Fruit fly (Drosophila melanogaster): ENCODE measurements around the gene eIF3f1.

eIF3f1 gene

DNA sequence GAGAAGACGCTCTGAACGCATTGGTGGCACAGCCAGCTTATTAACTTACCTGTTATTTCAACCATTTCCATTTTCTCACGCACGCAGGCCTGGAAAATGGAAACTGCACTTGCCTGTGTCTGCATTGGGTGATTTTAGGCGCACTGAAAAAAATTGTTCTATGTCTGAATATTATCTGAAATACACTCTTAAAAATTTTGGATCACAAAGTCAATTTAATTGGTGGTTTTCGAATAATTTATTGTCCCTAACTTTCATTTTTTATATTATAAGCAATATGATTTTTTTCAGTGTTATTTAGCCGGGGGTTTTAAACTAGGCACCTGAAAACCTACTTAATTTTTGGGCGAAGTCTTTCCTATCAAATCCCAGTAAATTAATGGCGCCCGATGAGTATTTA lies 50.9 kb downstream of the eIF3f1 start (continued):
- TF ChIP-seq hbn (GFP tag; IDR thresholded peaks at IDR 0.05; ENCODE audit: partially characterized antibody) (no peak), CG4360 (GFP tag; IDR thresholded peaks at IDR 0.05) (0 out of 2 replicates have a peak, but pooled peaks have one; percentile 41), Side (GFP tag; optimal IDR thresholded peaks at IDR 0.05) (peak; percentile 73), CG1529 (GFP tag; optimal IDR thresholded peaks at IDR 0.05) (peak; percentile 48), Hmr (GFP tag; optimal IDR thresholded peaks at IDR 0.05) (peak; percentile 48), CG6854 (GFP tag; optimal IDR thresholded peaks at IDR 0.05) (peak; percentile 49), CG6689 (GFP tag; IDR thresholded peaks at IDR 0.05) (peak; percentile 90), Dip2 (GFP tag; IDR thresholded peaks at IDR 0.05) (no peak), CG30431 (GFP tag; optimal IDR thresholded peaks at IDR 0.05) (peak; percentile 11), seq (GFP tag; IDR thresholded peaks at IDR 0.05) (peak; percentile 60), esg (GFP tag; conservative IDR thresholded peaks at IDR 0.05) (peak; percentile 75), sens (GFP tag) (peak; percentile 94), C15 (GFP tag; IDR thresholded peaks at IDR 0.05) (0 out of 3 replicates have a peak, but pooled peaks have one; percentile 5), slbo (GFP tag; IDR thresholded peaks at IDR 0.05) (peak; percentile 60), CG6175 (GFP tag; IDR thresholded peaks at IDR 0.05) (no peak), Scr (GFP tag; IDR thresholded peaks at IDR 0.05; ENCODE audit: partially characterized antibody) (no peak), CG13894 (tag; optimal IDR thresholded peaks at IDR 0.05) (no peak), CG9437 (GFP tag; optimal IDR thresholded peaks at IDR 0.05) (peak; percentile 41), jing (GFP tag; optimal IDR thresholded peaks at IDR 0.05) (peak; percentile 62), CG18262 (tag; optimal IDR thresholded peaks at IDR 0.05) (peak; percentile 94), NC2α (GFP tag; optimal IDR thresholded peaks at IDR 0.05) (no peak), cato (GFP tag; optimal IDR thresholded peaks at IDR 0.05; ENCODE audit: borderline replicate concordance) (peak; percentile 21), jumu (GFP tag; optimal IDR thresholded peaks at IDR 0.05) (peak; percentile 69), klu (GFP tag; IDR thresholded peaks at IDR 0.05) (peak; percentile 65), CG10462 (GFP tag; optimal IDR thresholded peaks at IDR 0.05) (peak; percentile 23), MTF-1 (GFP tag; optimal IDR thresholded peaks at IDR 0.05; ENCODE audit: borderline replicate concordance) (peak; percentile 74), sima (GFP tag; optimal IDR thresholded peaks at IDR 0.05) (no peak), Deaf1 (tag; optimal IDR thresholded peaks at IDR 0.05) (peak; percentile 54), Hr51 (GFP tag; optimal IDR thresholded peaks at IDR 0.05) (peak in 1 of 2 experiments; percentile 80), CG12659 (GFP tag; optimal IDR thresholded peaks at IDR 0.05) (peak; percentile 2), Pdp1 (GFP tag; optimal IDR thresholded peaks at IDR 0.05) (peak; percentile 24 to 74), Hr3 (GFP tag; optimal IDR thresholded peaks at IDR 0.05) (peak; percentile 66), CG10267 (tag; optimal IDR thresholded peaks at IDR 0.05) (peak; percentile 88), CG7372 (GFP tag; IDR thresholded peaks at IDR 0.05) (peak; percentile 75), Adf1 (GFP tag; IDR thresholded peaks at IDR 0.05) (no peak), GATAe (GFP tag; conservative IDR thresholded peaks at IDR 0.05) (no peak), Hsf (GFP tag; optimal IDR thresholded peaks at IDR 0.05) (peak; percentile 50), CG32532 (GFP tag; IDR thresholded peaks at IDR 0.05) (peak; percentile 72), CG14667 (GFP tag; IDR thresholded peaks at IDR 0.05) (peak; percentile 56; the same call in 1 of the 2 replicates), CG8359 (GFP tag; optimal IDR thresholded peaks at IDR 0.05; ENCODE audit: borderline replicate concordance) (peak; percentile 80), CG4282 (GFP tag; optimal IDR thresholded peaks at IDR 0.05) (no peak), lmd (GFP tag; IDR thresholded peaks at IDR 0.05) (peak; percentile 77), CG4404 (GFP tag; IDR thresholded peaks at IDR 0.05) (peak; percentile 83), Dbx (GFP tag; IDR thresholded peaks at IDR 0.05) (no peak), fd3F (GFP tag; optimal IDR thresholded peaks at IDR 0.05) (no peak), zen2 (GFP tag; IDR thresholded peaks at IDR 0.05; ENCODE audit: partially characterized antibody) (no peak), hth (optimal IDR thresholded peaks at IDR 0.05) (no peak), Nf-YB (GFP tag; optimal IDR thresholded peaks at IDR 0.05) (peak; percentile 20), ATbp (GFP tag; optimal IDR thresholded peaks at IDR 0.05) (peak; percentile 84), CG7839 (tag; optimal IDR thresholded peaks at IDR 0.05) (peak; percentile 80), wdn (GFP tag; IDR thresholded peaks at IDR 0.05) (no peak)

Data from whole organism, embryonic.